Fruit fly (Drosophila melanogaster) whole organism: ENCODE data around the gene CG12278.
A peak's percentile ranks its signal among the peaks of the same experiment; 100 is the strongest.

Experiments used
- CG8478 ChIP-seq: fragments of >200 bp; optimal IDR thresholded peaks from 2 replicates; lab custom pipeline; 2018; ENCODE audit warnings: inconsistent platforms
- Dll ChIP-seq: fragments of >200 bp; optimal IDR thresholded peaks from 2 replicates; lab custom pipeline; 2017
- EcR ChIP-seq, 2 experiments: fragments of >200 bp; optimal IDR thresholded peaks; 2 replicates each; lab custom pipeline; 2017; ENCODE audit warnings: missing biosample characterization in 2 of 2, missing genetic modification characterization in 2 of 2, missing genetic modification reagents in 2 of 2
- pan ChIP-seq: fragments of >200 bp; optimal IDR thresholded peaks from 2 replicates; lab custom pipeline; 2017
- psq ChIP-seq: fragments of >200 bp; optimal IDR thresholded peaks from 2 replicates; lab custom pipeline; 2017
- usp ChIP-seq: fragments of >200 bp; optimal IDR thresholded peaks from 2 replicates; lab custom pipeline; 2017; ENCODE audit warnings: missing biosample characterization, missing genetic modification characterization, mixed read lengths

Gene CG12278

DNA sequence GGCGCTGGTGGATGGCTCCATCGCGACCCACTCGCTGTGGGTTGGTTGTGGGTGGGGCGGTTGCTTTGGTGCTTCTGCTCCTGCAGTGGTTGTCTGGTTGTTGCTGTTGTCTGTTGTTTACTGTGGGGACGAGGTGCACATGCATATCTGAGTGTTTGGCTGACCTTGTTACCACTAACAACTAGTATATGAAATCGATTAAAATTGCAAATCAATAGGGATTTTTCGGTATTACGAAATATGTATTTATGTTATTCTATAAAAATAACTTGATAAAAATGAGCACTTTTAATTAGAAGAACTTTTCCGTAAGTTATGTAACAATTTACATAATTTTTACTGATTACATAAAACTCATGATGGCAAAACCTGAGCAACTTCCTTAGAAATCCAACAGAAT is 1.5 kb upstream of the CG12278 start, which contains the start of gene Dhc93AB:
Gene Dhc93AB, minus strand, starts transcription at position 101 of the 400 bp plus-strand sequence.
- TF ChIP-seq EcR (GFP tag; optimal IDR thresholded peaks at IDR 0.05; lab: Kevin White, UChicago) (no peak), psq (no peak), usp (no peak), CG8478 (lab: Kevin White, UChicago) (no peak), pan (lab: Kevin White, UChicago) (no peak), Dll (no peak)

- no peak for TF ChIP-seq psq
- TF ChIP-seq CG8478 (lab: Kevin White, UChicago): no peak
- TF ChIP-seq usp: no peak
- TF ChIP-seq pan (lab: Kevin White, UChicago): no peak
- no peak for TF ChIP-seq EcR (GFP tag; optimal IDR thresholded peaks at IDR 0.05; lab: Kevin White, UChicago)
- TF ChIP-seq Dll: no peak
Measured at dm6 chr3R:21045742-21046141, 1.9 kb downstream of the CG12278 start, which contains the start of gene CG31189. Gene CG31189 (minus strand): TSS chr3R:21045842.

- TF ChIP-seq usp: no peak
- TF ChIP-seq psq: no peak
- no peak for TF ChIP-seq EcR (GFP tag; optimal IDR thresholded peaks at IDR 0.05; lab: Kevin White, UChicago)
- no peak for TF ChIP-seq CG8478 (lab: Kevin White, UChicago)
- no peak for TF ChIP-seq Dll
- TF ChIP-seq pan (lab: Kevin White, UChicago): no peak
Measured at dm6 chr3R:21046927-21047326, 3.1 kb downstream of the CG12278 start, which contains the start of gene CG31207. Gene CG31207 (minus strand): TSS chr3R:21047027.

DNA sequence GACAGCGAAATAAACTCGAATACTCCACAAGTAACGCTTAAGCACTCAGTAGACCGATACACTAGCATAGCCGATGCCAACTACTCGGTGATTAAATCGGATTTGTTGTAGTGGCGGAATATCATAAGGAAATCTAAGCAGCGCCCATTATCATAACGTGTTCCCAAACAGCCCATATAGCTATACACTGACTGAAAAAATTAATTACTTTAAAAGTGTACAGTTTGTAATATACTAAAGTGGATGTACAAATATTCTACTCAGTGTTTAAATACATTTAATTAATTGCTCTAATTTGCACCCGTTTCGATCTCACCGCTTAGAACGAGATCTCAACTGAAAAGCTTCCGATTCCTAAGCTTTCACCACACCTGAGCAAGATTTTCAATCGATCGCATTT is 4.9 kb downstream of the CG12278 start, which contains the start of gene CG7079:
Gene CG7079, minus strand, starts transcription at position 101 of the 400 bp plus-strand sequence.
- TF ChIP-seq usp: no peak
- TF ChIP-seq CG8478 (lab: Kevin White, UChicago): no peak
- TF ChIP-seq EcR (GFP tag; optimal IDR thresholded peaks at IDR 0.05; lab: Kevin White, UChicago): no peak
- no peak for TF ChIP-seq Dll
- TF ChIP-seq psq: no peak
- no peak for TF ChIP-seq pan (lab: Kevin White, UChicago)

- TF ChIP-seq EcR (GFP tag; optimal IDR thresholded peaks at IDR 0.05; lab: Kevin White, UChicago) (no peak), usp (no peak), CG8478 (lab: Kevin White, UChicago) (no peak), pan (lab: Kevin White, UChicago) (no peak), psq (no peak), Dll (no peak)
Measured at dm6 chr3R:21050875-21051274, 7.0 kb downstream of the CG12278 start, which contains the start of gene Jhbp15. Gene Jhbp15 (minus strand): TSS chr3R:21050975.

DNA sequence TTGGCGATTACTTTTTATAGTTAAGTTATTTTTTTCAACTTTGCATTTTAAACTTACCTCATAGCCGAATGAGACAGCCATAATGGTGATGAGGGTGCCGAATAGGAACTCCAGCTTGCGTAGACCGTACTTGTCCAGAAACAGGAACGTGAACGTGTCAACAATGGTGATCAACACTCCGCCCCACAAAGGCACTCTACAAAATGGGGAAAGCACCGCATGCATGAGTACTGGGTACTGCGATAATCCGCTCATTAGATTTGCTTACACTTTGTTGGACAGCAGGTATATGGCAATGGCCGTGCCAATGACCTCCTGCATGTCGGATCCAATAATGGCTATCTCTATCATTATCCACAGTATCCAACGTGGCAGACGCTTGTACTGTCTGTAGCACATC is 13.7 kb downstream of the CG12278 start:
- TF ChIP-seq Dll (no peak), psq (no peak), EcR (GFP tag; optimal IDR thresholded peaks at IDR 0.05; lab: Kevin White, UChicago) (no peak), usp (no peak), pan (lab: Kevin White, UChicago) (no peak), CG8478 (lab: Kevin White, UChicago) (no peak)

DNA sequence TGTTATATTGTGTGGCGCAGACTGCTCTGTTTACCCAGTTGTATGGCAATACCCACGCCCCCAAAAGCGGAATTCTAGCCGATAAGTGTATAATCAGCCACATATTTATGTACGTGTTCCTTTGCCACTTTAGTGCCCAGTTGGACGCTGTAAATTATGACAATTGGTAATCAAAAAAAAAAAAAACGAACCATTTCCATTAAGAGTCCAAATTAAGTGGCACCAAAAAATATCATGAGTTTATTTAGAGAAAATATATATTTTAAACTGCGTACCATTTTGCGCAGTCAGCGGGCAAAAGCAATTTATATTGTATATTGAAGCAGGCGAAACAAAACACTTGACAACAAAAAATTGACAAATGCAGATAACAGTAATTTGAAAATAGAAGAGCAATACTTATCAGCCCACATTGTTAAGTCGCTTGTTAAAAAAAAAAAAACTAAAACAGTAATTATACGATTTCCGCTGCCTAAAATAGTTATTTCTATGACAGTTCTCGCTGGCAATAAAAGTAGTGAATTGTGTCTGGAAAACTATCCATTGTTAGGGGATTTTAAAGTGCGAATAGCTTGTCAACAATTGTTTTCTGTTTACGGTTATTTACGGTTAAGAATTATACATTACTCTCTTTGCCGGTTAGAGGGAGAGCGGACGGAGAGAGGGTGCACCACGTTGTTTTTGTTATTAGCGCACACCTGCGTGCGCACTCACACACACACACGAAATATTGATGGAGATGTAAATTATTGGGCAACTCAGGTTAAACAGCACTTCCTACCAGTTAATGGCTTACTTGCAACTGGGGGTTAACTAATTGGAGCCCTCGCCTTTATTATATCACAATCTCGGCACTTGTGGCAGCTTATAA is 15.9 kb downstream of the CG12278 start:
- TF ChIP-seq EcR (GFP tag; optimal IDR thresholded peaks at IDR 0.05; lab: Kevin White, UChicago) (no peak), psq (no peak), Dll (no peak), pan (lab: Kevin White, UChicago) (no peak), CG8478 (lab: Kevin White, UChicago) (no peak), usp (no peak)

- TF ChIP-seq EcR (GFP tag; optimal IDR thresholded peaks at IDR 0.05; lab: Kevin White, UChicago): peak in 1 of 2 experiments; percentile 60
- TF ChIP-seq psq: no peak
Measured at dm6 chr3R:21060430-21061245, 16.8 kb downstream of the CG12278 start, which contains the start of gene Mvl. Gene Mvl (minus strand): TSS chr3R:21060800.

DNA sequence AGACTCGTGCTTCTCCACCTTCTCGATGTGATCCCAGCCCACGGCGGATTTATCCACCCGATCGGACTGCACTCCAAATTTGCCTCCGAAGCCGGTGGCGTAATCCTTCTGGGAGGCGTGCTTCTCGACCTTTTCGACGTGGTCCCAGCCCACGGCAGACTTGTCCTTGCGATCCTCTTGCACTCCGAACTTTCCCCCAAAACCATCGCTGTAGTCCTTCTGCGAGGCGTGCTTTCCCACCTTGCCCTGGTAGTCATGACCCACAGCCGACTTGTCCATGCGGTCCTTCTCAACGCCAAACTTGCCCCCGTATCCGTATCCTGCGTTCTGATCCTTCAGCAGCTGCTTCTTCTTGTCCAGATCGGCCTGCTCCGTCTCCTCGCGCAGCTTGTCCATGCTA is 19.6 kb downstream of the CG12278 start:
- TF ChIP-seq pan (lab: Kevin White, UChicago): no peak
- TF ChIP-seq usp: no peak
- TF ChIP-seq EcR (GFP tag; optimal IDR thresholded peaks at IDR 0.05; lab: Kevin White, UChicago): no peak
- no peak for TF ChIP-seq Dll
- no peak for TF ChIP-seq psq
- no peak for TF ChIP-seq CG8478 (lab: Kevin White, UChicago)

DNA sequence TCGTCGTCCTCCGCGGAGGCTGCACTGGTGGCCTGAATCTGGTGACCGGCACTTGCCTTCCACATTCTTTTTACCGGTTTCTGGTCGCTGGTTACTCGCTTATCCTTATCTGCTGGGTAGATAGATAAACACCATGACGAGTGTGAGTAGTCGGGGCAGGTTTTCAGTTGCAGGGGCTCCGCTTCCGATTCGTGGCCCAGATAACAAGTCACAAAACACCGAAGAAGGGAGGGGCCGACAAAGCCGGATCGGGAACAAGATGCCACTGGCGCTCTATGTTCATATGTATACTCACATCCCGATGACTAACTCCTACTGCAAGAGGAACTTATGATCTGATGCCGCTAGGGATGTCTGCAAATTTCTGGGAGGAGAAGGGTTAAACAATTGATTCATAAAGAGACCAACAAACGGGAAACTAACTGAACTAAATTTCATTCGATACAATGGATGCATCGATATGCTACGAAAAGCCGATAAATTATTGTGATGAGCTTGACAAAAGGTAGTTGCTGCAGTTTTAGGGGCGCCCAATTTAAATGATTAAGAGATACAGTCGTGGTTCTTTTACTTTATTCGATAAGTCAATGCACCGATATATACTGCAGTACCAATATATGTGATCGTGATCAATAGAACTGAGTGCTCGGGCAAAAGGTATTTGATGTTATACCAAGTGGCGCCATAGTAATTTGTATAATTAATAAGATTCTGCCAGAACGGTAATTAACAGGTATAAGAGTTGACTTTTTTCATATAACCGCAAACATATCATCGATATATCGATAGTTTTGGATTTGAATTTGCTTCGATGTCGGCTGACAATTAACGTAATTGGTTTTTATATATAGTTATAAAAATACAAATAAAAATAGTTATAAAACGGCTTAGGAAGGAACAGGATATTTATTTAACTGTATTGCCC is 20.4 kb downstream of the CG12278 start, which contains the start of gene Cortactin:
Gene Cortactin, minus strand, starts transcription at position 472 of the 925 bp plus-strand sequence.
- TF ChIP-seq EcR (GFP tag; optimal IDR thresholded peaks at IDR 0.05; lab: Kevin White, UChicago) (no peak), usp (no peak), Dll (no peak), psq (no peak), pan (lab: Kevin White, UChicago) (no peak), CG8478 (lab: Kevin White, UChicago) (no peak)
